Worm (Caenorhabditis elegans) whole organism, L4 larva: ENCODE measurements around the gene T03G6.7.

Experiments
- D1046.2 ChIP-seq: fragments of 200-800 bp; sonication (Bioruptor generic); IDR thresholded peaks from 2 replicates; pipeline ENCODE4 v1.3.6; 2022; ENCODE audit warnings: missing genetic modification characterization, missing compliant biosample characterization
- F26F4.8 ChIP-seq: fragments of 200-800 bp; sonication (Bioruptor generic); conservative IDR thresholded peaks from 2 replicates; pipeline ENCODE4 v1.3.6; 2022; ENCODE audit warnings: missing genetic modification characterization, missing compliant biosample characterization
- F49E8.2 ChIP-seq: sonication (generic microtip); optimal IDR thresholded peaks from 2 replicates; lab custom pipeline; 2016; ENCODE audit warnings: missing compliant biosample characterization, mild to moderate bottlenecking, missing genetic modification characterization, borderline replicate concordance
- R02D3.7 ChIP-seq: fragments of 150-350 bp; sonication (generic microtip); optimal IDR thresholded peaks from 3 replicates; lab custom pipeline; 2014; ENCODE audit warnings: missing biosample characterization, missing genetic modification characterization
- T20F7.1 ChIP-seq: fragments of 200-800 bp; sonication (Bioruptor generic); optimal IDR thresholded peaks from 2 replicates; lab custom pipeline; 2018; ENCODE audit warnings: mild to moderate bottlenecking, missing genetic modification characterization, missing compliant biosample characterization
- T26A8.4 ChIP-seq: fragments of 200-800 bp; sonication (Bioruptor generic); IDR thresholded peaks from 2 replicates; pipeline ENCODE4 v1.3.6; 2022; ENCODE audit warnings: missing genetic modification characterization, missing compliant biosample characterization
- Y5F2A.4 ChIP-seq: fragments of 200-800 bp; sonication (Bioruptor generic); optimal IDR thresholded peaks from 2 replicates; lab custom pipeline; 2018; ENCODE audit warnings: mild to moderate bottlenecking, missing genetic modification characterization, missing compliant biosample characterization
- ceh-20 ChIP-seq: fragments of 200-800 bp; sonication (Bioruptor generic); IDR thresholded peaks from 2 replicates; pipeline ENCODE4 v1.3.6; 2022; ENCODE audit warnings: missing genetic modification reagents, missing genetic modification characterization, missing compliant biosample characterization
- ceh-32 ChIP-seq: sonication (generic microtip); optimal IDR thresholded peaks from 2 replicates; lab custom pipeline; 2016; ENCODE audit warnings: mild to moderate bottlenecking, missing genetic modification characterization, missing compliant biosample characterization; ENCODE audit not compliant: poor library complexity
- ceh-44 ChIP-seq: fragments of 200-800 bp; sonication (Bioruptor generic); IDR thresholded peaks from 2 replicates; pipeline ENCODE4 v1.3.6; 2022; ENCODE audit warnings: missing genetic modification reagents, missing genetic modification characterization, missing compliant biosample characterization
- ceh-62 ChIP-seq: sonication (generic microtip); optimal IDR thresholded peaks from 2 replicates; lab custom pipeline; 2017; ENCODE audit warnings: missing biosample characterization, missing genetic modification characterization
- ces-1 ChIP-seq: fragments of 150-350 bp; sonication (generic microtip); optimal IDR thresholded peaks from 4 replicates; lab custom pipeline; 2014; ENCODE audit warnings: missing biosample characterization, missing genetic modification reagents, missing genetic modification characterization
- daf-16 ChIP-seq, 3 experiments: sonication (generic microtip); optimal IDR thresholded peaks; 2 replicates each; lab custom pipeline; 2016 to 2017; ENCODE audit warnings: missing genetic modification characterization in 3 of 3, missing genetic modification reagents in 3 of 3, mild to moderate bottlenecking in 2 of 3, missing compliant biosample characterization in 2 of 3, missing biosample characterization in 1 of 3, moderate library complexity in 1 of 3
- daf-19 ChIP-seq: fragments of 200-800 bp; sonication (Bioruptor generic); conservative IDR thresholded peaks from 2 replicates; pipeline ENCODE4 v1.3.6; 2022; ENCODE audit warnings: missing genetic modification characterization, missing compliant biosample characterization
- duxl-1 ChIP-seq: sonication (generic microtip); optimal IDR thresholded peaks from 2 replicates; lab custom pipeline; 2016; ENCODE audit warnings: mild to moderate bottlenecking, missing genetic modification characterization, moderate library complexity, missing compliant biosample characterization; ENCODE audit not compliant: poor library complexity
- dve-1 ChIP-seq: sonication (generic microtip); optimal IDR thresholded peaks from 2 replicates; lab custom pipeline; 2017; ENCODE audit warnings: antibody characterized with exemption, mild to moderate bottlenecking, missing genetic modification characterization, missing compliant biosample characterization; ENCODE audit not compliant: insufficient read depth
- egl-27 ChIP-seq: sonication (generic microtip); optimal IDR thresholded peaks from 3 replicates; lab custom pipeline; 2017; ENCODE audit warnings: missing biosample characterization, missing genetic modification reagents, missing genetic modification characterization
- fkh-10 ChIP-seq: fragments of 150-350 bp; optimal IDR thresholded peaks from 2 replicates; lab custom pipeline; 2014; ENCODE audit warnings: missing biosample characterization, missing genetic modification reagents, missing genetic modification characterization
- fos-1 ChIP-seq: fragments of 150-350 bp; optimal IDR thresholded peaks from 2 replicates; lab custom pipeline; 2014; ENCODE audit warnings: missing biosample characterization, missing genetic modification characterization
- gei-8 ChIP-seq: fragments of 200-800 bp; sonication (Bioruptor generic); optimal IDR thresholded peaks from 2 replicates; lab custom pipeline; 2018; ENCODE audit warnings: mild to moderate bottlenecking, missing genetic modification characterization, missing compliant biosample characterization
- hif-1 ChIP-seq, 2 experiments: sonication (generic microtip); optimal IDR thresholded peaks; 2 replicates each; lab custom pipeline; 2016 to 2017; ENCODE audit warnings: missing compliant biosample characterization in 2 of 2, missing genetic modification characterization in 2 of 2, missing genetic modification reagents in 2 of 2, missing genotype in 2 of 2, mild to moderate bottlenecking in 1 of 2
- hlh-30 ChIP-seq: sonication (generic microtip); optimal IDR thresholded peaks from 2 replicates; lab custom pipeline; 2017; ENCODE audit warnings: antibody characterized with exemption, mild to moderate bottlenecking, missing genetic modification characterization, missing compliant biosample characterization; ENCODE audit not compliant: insufficient read depth
- lin-38 ChIP-seq: fragments of 200-800 bp; sonication (Bioruptor generic); IDR thresholded peaks from 2 replicates; pipeline ENCODE4 v1.3.6; 2022; ENCODE audit warnings: missing genetic modification reagents, missing genetic modification characterization, missing compliant biosample characterization
- lin-39 ChIP-seq: fragments of 150-350 bp; optimal IDR thresholded peaks from 2 replicates; lab custom pipeline; 2014; ENCODE audit warnings: missing biosample characterization, missing genetic modification reagents, missing genetic modification characterization
- lir-3 ChIP-seq: sonication (generic microtip); optimal IDR thresholded peaks from 2 replicates; lab custom pipeline; 2016; ENCODE audit warnings: mild to moderate bottlenecking, missing genetic modification characterization, missing compliant biosample characterization
- lsy-2 ChIP-seq, 2 experiments: fragments of 150-350 bp in 1 of 2; sonication (generic microtip) in 1 of 2; optimal IDR thresholded peaks; 2 replicates each; lab custom pipeline; 2014 to 2017; ENCODE audit warnings: missing biosample characterization in 2 of 2, missing genetic modification characterization in 2 of 2
- madf-5 ChIP-seq, 2 experiments: fragments of 200-800 bp; sonication (Bioruptor generic); IDR thresholded peaks; 2 replicates each; pipeline ENCODE4 v1.3.6; 2022; ENCODE audit warnings: missing compliant biosample characterization in 2 of 2, missing genetic modification characterization in 2 of 2
- madf-9 ChIP-seq: fragments of 200-800 bp; sonication (Bioruptor generic); conservative IDR thresholded peaks from 2 replicates; pipeline ENCODE4 v1.3.6; 2022; ENCODE audit warnings: missing genetic modification reagents, missing genetic modification characterization, missing compliant biosample characterization
- mep-1 ChIP-seq: fragments of 150-350 bp; sonication (generic microtip); optimal IDR thresholded peaks from 3 replicates; lab custom pipeline; 2014; ENCODE audit warnings: missing biosample characterization, missing genetic modification characterization
- mxl-2 ChIP-seq: fragments of 200-800 bp; sonication (Bioruptor generic); conservative IDR thresholded peaks from 2 replicates; pipeline ENCODE4 v1.3.6; 2022; ENCODE audit warnings: missing genetic modification reagents, missing genetic modification characterization, missing compliant biosample characterization
- mxl-3 ChIP-seq: fragments of 200-800 bp; sonication (Bioruptor generic); optimal IDR thresholded peaks from 2 replicates; lab custom pipeline; 2018; ENCODE audit warnings: mild to moderate bottlenecking, missing genetic modification characterization, missing compliant biosample characterization
- nhr-41 ChIP-seq: fragments of 200-800 bp; sonication (Bioruptor generic); IDR thresholded peaks from 2 replicates; pipeline ENCODE4 v1.3.6; 2022; ENCODE audit warnings: missing genetic modification reagents, missing genetic modification characterization, missing compliant biosample characterization
- nhr-48 ChIP-seq: sonication (generic microtip); optimal IDR thresholded peaks from 2 replicates; lab custom pipeline; 2016; ENCODE audit warnings: mild to moderate bottlenecking, missing genetic modification characterization, missing compliant biosample characterization
- nhr-6 ChIP-seq: fragments of 150-350 bp; optimal IDR thresholded peaks from 2 replicates; lab custom pipeline; 2014; ENCODE audit warnings: missing biosample characterization, missing genetic modification characterization
- pha-4 ChIP-seq, 2 experiments: fragments of 150-350 bp in 1 of 2; fragments of 200-800 bp in 1 of 2; sonication (Bioruptor generic) in 1 of 2; IDR thresholded peaks in 1 of 2; optimal IDR thresholded peaks in 1 of 2; 2 replicates each; pipeline versions ENCODE4 v1.3.6 to Lab custom; 2014 to 2022; ENCODE audit warnings: missing genetic modification characterization in 2 of 2, missing genetic modification reagents in 2 of 2, missing biosample characterization in 1 of 2, missing compliant biosample characterization in 1 of 2
- php-3 ChIP-seq: fragments of 200-800 bp; sonication (Bioruptor generic); IDR thresholded peaks from 2 replicates; pipeline ENCODE4 v1.3.6; 2022; ENCODE audit warnings: missing genetic modification reagents, missing genetic modification characterization, missing compliant biosample characterization
- pqm-1 ChIP-seq: sonication (generic microtip); optimal IDR thresholded peaks from 2 replicates; lab custom pipeline; 2017; ENCODE audit warnings: missing biosample characterization, missing genetic modification characterization
- sdz-12 ChIP-seq: fragments of 200-800 bp; sonication (Bioruptor generic); optimal IDR thresholded peaks from 2 replicates; lab custom pipeline; 2018; ENCODE audit warnings: mild to moderate bottlenecking, missing genetic modification characterization, missing compliant biosample characterization
- spr-1 ChIP-seq: sonication (generic microtip); optimal IDR thresholded peaks from 2 replicates; lab custom pipeline; 2016; ENCODE audit warnings: mild to moderate bottlenecking, missing genetic modification characterization, missing compliant biosample characterization
- tag-97 ChIP-seq: fragments of 200-800 bp; sonication (Bioruptor generic); IDR thresholded peaks from 2 replicates; pipeline ENCODE4 v1.3.6; 2022; ENCODE audit warnings: missing genetic modification characterization, missing compliant biosample characterization
- tra-1 ChIP-seq: fragments of 200-800 bp; sonication (Bioruptor generic); IDR thresholded peaks from 2 replicates; pipeline ENCODE4 v1.3.6; 2022; ENCODE audit warnings: missing genetic modification reagents, missing genetic modification characterization, missing compliant biosample characterization
- unc-130 ChIP-seq: sonication (generic microtip); optimal IDR thresholded peaks from 2 replicates; lab custom pipeline; 2016; ENCODE audit warnings: missing genetic modification reagents, missing genetic modification characterization, missing compliant biosample characterization
- unc-62 ChIP-seq, 3 experiments: fragments of 150-350 bp in 1 of 3; sonication (generic microtip); optimal IDR thresholded peaks in 2 of 3; peaks in 1 of 3; 1 replicate in 1 of 3; 2 replicates in 2 of 3; lab custom pipeline; 2014 to 2017; ENCODE audit warnings: missing biosample characterization in 3 of 3, missing genetic modification characterization in 3 of 3, missing genetic modification reagents in 3 of 3, missing genotype in 1 of 3
- vab-7 ChIP-seq: fragments of 200-800 bp; sonication (Bioruptor generic); IDR thresholded peaks from 2 replicates; pipeline ENCODE4 v1.3.6; 2022; ENCODE audit warnings: missing genetic modification reagents, missing genetic modification characterization, missing compliant biosample characterization
- zag-1 ChIP-seq: fragments of 150-350 bp; optimal IDR thresholded peaks from 2 replicates; lab custom pipeline; 2014; ENCODE audit warnings: missing biosample characterization, missing genetic modification characterization
- zfp-2 ChIP-seq: sonication (generic microtip); optimal IDR thresholded peaks from 2 replicates; lab custom pipeline; 2016; ENCODE audit warnings: mild to moderate bottlenecking, missing genetic modification characterization, missing compliant biosample characterization
- zfp-3 ChIP-seq: fragments of 200-800 bp; sonication (Bioruptor generic); conservative IDR thresholded peaks from 2 replicates; pipeline ENCODE4 v1.3.6; 2022; ENCODE audit warnings: missing genetic modification reagents, missing genetic modification characterization, missing compliant biosample characterization
- zip-2 ChIP-seq: fragments of 150-350 bp; optimal IDR thresholded peaks from 2 replicates; lab custom pipeline; 2014; ENCODE audit warnings: missing biosample characterization, missing genetic modification characterization
- ztf-11 ChIP-seq: fragments of 150-350 bp; optimal IDR thresholded peaks from 2 replicates; lab custom pipeline; 2014; ENCODE audit warnings: missing biosample characterization, missing genetic modification characterization

T03G6.7 gene

DNA sequence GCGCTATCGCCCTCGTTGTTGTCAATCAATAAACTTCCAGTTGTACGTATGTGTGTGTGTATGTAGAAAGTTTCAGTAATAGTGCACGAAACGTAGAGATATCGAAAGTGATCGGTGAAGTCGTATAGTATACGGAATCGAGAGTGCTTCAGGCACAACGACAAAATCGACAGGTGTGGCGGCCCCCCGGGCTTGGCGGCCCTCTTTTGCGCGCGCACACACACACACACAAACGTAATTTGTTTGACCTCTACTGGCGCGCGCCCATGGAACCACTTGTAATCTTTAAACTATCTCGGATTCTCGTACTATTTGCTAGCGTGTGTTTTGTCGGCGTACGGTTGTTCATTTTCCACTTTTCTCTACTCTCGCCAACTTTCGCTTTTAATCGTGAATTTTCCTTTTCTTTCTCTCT is 2.2 kb upstream of the T03G6.7 start (continued):
- TF ChIP-seq Y5F2A.4 (GFP tag; lab: Kevin White, UChicago), result no peak
- TF ChIP-seq gei-8, result peak; percentile 10
- no peak for TF ChIP-seq sdz-12 (GFP tag; lab: Kevin White, UChicago)
- no peak for TF ChIP-seq nhr-41 (GFP tag; lab: Robert Waterston, UW)
- TF ChIP-seq ceh-32 (tag; lab: Kevin White, UChicago), result no peak
- TF ChIP-seq hif-1 (tag; optimal IDR thresholded peaks at IDR 0.05; lab: Kevin White, UChicago), result peak in 1 of 2 experiments; percentile 37
- TF ChIP-seq zfp-3 (GFP tag; lab: Robert Waterston, UW), result no peak
- TF ChIP-seq ceh-44 (GFP tag; lab: Robert Waterston, UW), result no peak
- TF ChIP-seq daf-16 (GFP tag; optimal IDR thresholded peaks at IDR 0.05; lab: Kevin White, UChicago), result no peak
- TF ChIP-seq daf-16 (tag; optimal IDR thresholded peaks at IDR 0.05; lab: Kevin White, UChicago), result peak; percentile 48
- TF ChIP-seq unc-62 (GFP tag; optimal IDR thresholded peaks at IDR 0.05 in 1 of 2; lab: Kevin White, UChicago), result no peak
- no peak for TF ChIP-seq unc-62 (tag; optimal IDR thresholded peaks at IDR 0.05; lab: Kevin White, UChicago)
- TF ChIP-seq zag-1 (tag; lab: Kevin White, UChicago), result no peak
- no peak for TF ChIP-seq egl-27 (tag; lab: Kevin White, UChicago)
- TF ChIP-seq D1046.2 (GFP tag; lab: Robert Waterston, UW), result no peak
- TF ChIP-seq mxl-3 (GFP tag; lab: Kevin White, UChicago), result peak; percentile 61
- peak; percentile 38 for TF ChIP-seq hlh-30 (tag; lab: Kevin White, UChicago)
- TF ChIP-seq ztf-11 (tag; lab: Kevin White, UChicago), result no peak
- no peak for TF ChIP-seq zip-2 (tag; lab: Kevin White, UChicago)
- no peak for TF ChIP-seq F26F4.8 (GFP tag; lab: Robert Waterston, UW)
- no peak for TF ChIP-seq spr-1 (tag; lab: Kevin White, UChicago)
- TF ChIP-seq duxl-1, result no peak
- no peak for TF ChIP-seq php-3 (GFP tag; lab: Robert Waterston, UW)
- TF ChIP-seq pha-4 (GFP tag; IDR thresholded peaks at IDR 0.05; lab: Robert Waterston, UW), result no peak
- no peak for TF ChIP-seq pha-4 (tag; optimal IDR thresholded peaks at IDR 0.05; lab: Kevin White, UChicago)
- TF ChIP-seq nhr-6, result no peak
- 0 out of 4 replicates have a peak, but pooled peaks of 1 of the 2 experiments have one; percentile 26 for TF ChIP-seq madf-5 (GFP tag; IDR thresholded peaks at IDR 0.05; lab: Robert Waterston, UW)
- no peak for TF ChIP-seq zfp-2 (tag; lab: Kevin White, UChicago)
- 0 out of 2 replicates have a peak, but pooled peaks have one; percentile 35 for TF ChIP-seq mxl-2
- TF ChIP-seq fkh-10 (GFP tag; lab: Kevin White, UChicago), result no peak
- TF ChIP-seq madf-9 (GFP tag; lab: Robert Waterston, UW), result no peak
- TF ChIP-seq nhr-48 (tag; lab: Kevin White, UChicago), result peak; percentile 29
- 0 out of 2 replicates have a peak, but pooled peaks have one; percentile 49 for TF ChIP-seq T26A8.4
- TF ChIP-seq vab-7, result no peak
- TF ChIP-seq F49E8.2 (tag; lab: Kevin White, UChicago), result no peak
- peak in 1 of 2 experiments; percentile 10 for TF ChIP-seq lsy-2 (tag; optimal IDR thresholded peaks at IDR 0.05; lab: Kevin White, UChicago)
- no peak for TF ChIP-seq fos-1 (tag; lab: Kevin White, UChicago)
- TF ChIP-seq ceh-62 (tag; lab: Kevin White, UChicago), result no peak
- peak; percentile 48 for TF ChIP-seq dve-1 (tag; lab: Kevin White, UChicago)
- TF ChIP-seq lin-39, result no peak
- no peak for TF ChIP-seq pqm-1 (tag; lab: Kevin White, UChicago)
- no peak for TF ChIP-seq daf-19
- peak; percentile 71 for TF ChIP-seq mep-1 (tag; lab: Kevin White, UChicago)
- TF ChIP-seq tra-1 (GFP tag; lab: Robert Waterston, UW), result no peak
- no peak for TF ChIP-seq unc-130 (GFP tag; lab: Kevin White, UChicago)
- TF ChIP-seq ces-1 (GFP tag; lab: Kevin White, UChicago), result no peak
- no peak for TF ChIP-seq tag-97 (GFP tag; lab: Robert Waterston, UW)
- TF ChIP-seq lir-3 (tag; lab: Kevin White, UChicago), result no peak
- TF ChIP-seq R02D3.7 (tag; lab: Kevin White, UChicago), result no peak
- no peak for TF ChIP-seq ceh-20 (GFP tag; lab: Robert Waterston, UW)
- TF ChIP-seq T20F7.1, result no peak
- TF ChIP-seq lin-38, result no peak
